Worm (Caenorhabditis elegans): ENCODE data around the gene srh-200.

Gene srh-200

ce11 chrV:7681388-7681787 is 27.9 kb upstream of the srh-200 start, which contains the start of gene cyp-33A1:
Gene cyp-33A1, minus strand, starts transcription at chrV:7681459.
- TF ChIP-seq attf-5 (GFP tag; optimal IDR thresholded peaks at IDR 0.05) (peak; percentile 47), ama-1 (optimal IDR thresholded peaks at IDR 0.05) (no peak), ama-1 (GFP tag; optimal IDR thresholded peaks at IDR 0.05) (no peak), attf-6 (GFP tag; IDR thresholded peaks at IDR 0.05) (no peak), nhr-80 (tag; optimal IDR thresholded peaks at IDR 0.05) (peak; percentile 30), F23B12.7 (tag; optimal IDR thresholded peaks at IDR 0.05; ENCODE audit: insufficient read depth) (peak; percentile 33), rec-8 (tag; optimal IDR thresholded peaks at IDR 0.05) (no peak), madf-3 (GFP tag; IDR thresholded peaks at IDR 0.05) (no peak)

ce11 chrV:7675904-7676303 is 22.4 kb upstream of the srh-200 start, which contains the start of gene C12D5.3:
Gene C12D5.3, plus strand, starts transcription at chrV:7676204.
- TF ChIP-seq zim-3 (tag; optimal IDR thresholded peaks at IDR 0.05): no peak
- no peak for TF ChIP-seq snpc-4 (GFP tag; optimal IDR thresholded peaks at IDR 0.05)
- TF ChIP-seq snpc-4 (tag; optimal IDR thresholded peaks at IDR 0.05): no peak
- TF ChIP-seq B0261.1 (tag; optimal IDR thresholded peaks at IDR 0.05): no peak
- no peak for TF ChIP-seq ztf-3 (GFP tag; optimal IDR thresholded peaks at IDR 0.05)

- TF ChIP-seq tbp1 (GFP tag; optimal IDR thresholded peaks at IDR 0.05) (no peak), F23B12.7 (tag; optimal IDR thresholded peaks at IDR 0.05; ENCODE audit: insufficient read depth) (no peak), F55B11.4 (tag; optimal IDR thresholded peaks at IDR 0.05; ENCODE audit: borderline replicate concordance, insufficient read depth) (no peak), lin-54 (GFP tag; optimal IDR thresholded peaks at IDR 0.05) (no peak), hsf-1 (GFP tag; IDR thresholded peaks at IDR 0.05) (no peak), ets-4 (GFP tag; optimal IDR thresholded peaks at IDR 0.05) (no peak), lsy-27 (tag; optimal IDR thresholded peaks at IDR 0.05; ENCODE audit: borderline replicate concordance, insufficient read depth) (no peak), snpc-4 (GFP tag; optimal IDR thresholded peaks at IDR 0.05) (no peak), snpc-4 (tag; optimal IDR thresholded peaks at IDR 0.05) (no peak), madf-10 (tag; optimal IDR thresholded peaks at IDR 0.05) (no peak), cebp-2 (GFP tag; IDR thresholded peaks at IDR 0.05) (no peak)
Measured at ce11 chrV:7672258-7672657, 18.8 kb upstream of the srh-200 start, which contains the start of gene C12D5.4. Gene C12D5.4, plus strand, starts transcription at chrV:7672558.

- TF ChIP-seq egl-44 (GFP tag; IDR thresholded peaks at IDR 0.05) (no peak), nfya-1 (tag; optimal IDR thresholded peaks at IDR 0.05; ENCODE audit: borderline replicate concordance, insufficient read depth) (no peak), mes-4 (tag; optimal IDR thresholded peaks at IDR 0.05) (no peak), F22D6.2 (tag; optimal IDR thresholded peaks at IDR 0.05) (no peak), rpc-1 (optimal IDR thresholded peaks at IDR 0.05) (no peak), rpc-1 (tag; optimal IDR thresholded peaks at IDR 0.05) (no peak), egl-18 (GFP tag; IDR thresholded peaks at IDR 0.05) (no peak), ceh-100 (GFP tag; IDR thresholded peaks at IDR 0.05) (no peak), atf-7 (tag; optimal IDR thresholded peaks at IDR 0.05) (no peak)
Measured at ce11 chrV:7667940-7668339, 14.5 kb upstream of the srh-200 start, which contains the start of gene C12D5.5. Gene C12D5.5, plus strand, starts transcription at chrV:7668240.

ce11 chrV:7651757-7652156 is 1.7 kb downstream of the srh-200 start, which contains the start of gene srh-234:
Gene srh-234, minus strand, starts transcription at chrV:7651857.
- TF ChIP-seq egrh-3 (GFP tag; IDR thresholded peaks at IDR 0.05): no peak
- no peak for TF ChIP-seq dox-1 (GFP tag; IDR thresholded peaks at IDR 0.05)
- TF ChIP-seq B0019.2 (GFP tag; conservative IDR thresholded peaks at IDR 0.05): no peak
- no peak for TF ChIP-seq snpc-4 (GFP tag; optimal IDR thresholded peaks at IDR 0.05)
- TF ChIP-seq snpc-4 (tag; optimal IDR thresholded peaks at IDR 0.05): no peak
